Worm (Caenorhabditis elegans): ENCODE data around the gene swt-1.

- no peak for TF ChIP-seq unc-62 (GFP tag; optimal IDR thresholded peaks at IDR 0.05)
- no peak for TF ChIP-seq ztf-11 (tag; optimal IDR thresholded peaks at IDR 0.05)
- no peak for TF ChIP-seq nhr-129 (tag; optimal IDR thresholded peaks at IDR 0.05)
- no peak for TF ChIP-seq zag-1 (tag; optimal IDR thresholded peaks at IDR 0.05)
- no peak for TF ChIP-seq nhr-12 (tag; optimal IDR thresholded peaks at IDR 0.05)
- no peak for TF ChIP-seq elt-3 (tag; optimal IDR thresholded peaks at IDR 0.05)
- TF ChIP-seq ceh-16 (tag; optimal IDR thresholded peaks at IDR 0.05): no peak
- no peak for TF ChIP-seq fos-1 (tag; optimal IDR thresholded peaks at IDR 0.05)
- TF ChIP-seq unc-55 (GFP tag; optimal IDR thresholded peaks at IDR 0.05): no peak
- no peak for TF ChIP-seq mdl-1 (tag; optimal IDR thresholded peaks at IDR 0.05)
- no peak for TF ChIP-seq ama-1 (optimal IDR thresholded peaks at IDR 0.05)
- no peak for TF ChIP-seq nhr-77 (tag; optimal IDR thresholded peaks at IDR 0.05)
- no peak for TF ChIP-seq snpc-4 (tag; optimal IDR thresholded peaks at IDR 0.05)
- TF ChIP-seq lin-39 (tag; optimal IDR thresholded peaks at IDR 0.05): no peak
These were observed 38.2 kb upstream of the swt-1 start, which contains the start of gene T21D12.11 for ce11 chrIV:269107-269506.

Measured in whole organism, L2 larva.